Worm (Caenorhabditis elegans): Measurements from ENCODE around the gene dhs-22.

- TF ChIP-seq hlh-12 (tag; optimal IDR thresholded peaks at IDR 0.05) = no peak
- TF ChIP-seq efl-1 (GFP tag; optimal IDR thresholded peaks at IDR 0.05) = no peak
- TF ChIP-seq sea-2 (GFP tag; IDR thresholded peaks at IDR 0.05) = no peak
- no peak for TF ChIP-seq nhr-179 (tag; optimal IDR thresholded peaks at IDR 0.05)
These were observed 6.2 kb downstream of the dhs-22 start, which contains the start of the genes nxf-1 and C15H11.11 for ce11 chrV:14414964-14415564.
